Fruit fly (Drosophila melanogaster) S2 (cell line): ENCODE data around the gene CG13694.

ENCODE experiments used
- CG8478 ChIP-seq: fragments of >200 bp; optimal IDR thresholded peaks from 2 replicates; lab custom pipeline; 2018
- CTCF ChIP-seq, 2 experiments: fragments of >200 bp; optimal IDR thresholded peaks; 2 replicates each; lab custom pipeline; 2018

DNA sequence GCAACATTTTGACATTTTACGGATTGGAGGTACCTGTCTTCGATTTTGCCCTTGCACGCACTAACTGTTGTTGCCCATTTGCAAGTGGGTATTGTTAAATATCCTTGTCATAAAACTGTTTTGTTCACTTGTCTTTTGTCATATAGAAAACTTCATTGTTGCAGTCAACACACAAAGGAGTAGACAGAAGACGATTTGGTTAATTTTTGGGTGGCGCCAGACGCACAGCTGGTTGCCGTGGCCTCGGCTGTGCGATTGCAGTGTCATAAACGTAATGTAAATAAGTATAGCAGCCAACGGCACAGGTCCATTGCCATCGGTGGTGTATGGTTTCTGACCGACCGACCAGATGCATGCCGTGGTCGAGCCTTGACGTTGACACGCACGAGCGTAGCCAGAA, 25.0 kb downstream of the CG13694 start:
- TF ChIP-seq CTCF (optimal IDR thresholded peaks at IDR 0.05; lab: Kevin White, UChicago) (no peak), CG8478 (lab: Kevin White, UChicago) (no peak)
